Worm (Caenorhabditis elegans) whole organism, L3 larva: ENCODE results near the gene fce-2.

ENCODE experiments used
- aly-2 ChIP-seq: fragments of 150-350 bp; optimal IDR thresholded peaks from 2 replicates; lab custom pipeline; 2014; ENCODE audit warnings: missing biosample characterization, missing genetic modification characterization
- lin-39 ChIP-seq: fragments of 150-350 bp; optimal IDR thresholded peaks from 2 replicates; lab custom pipeline; 2018; ENCODE audit warnings: missing biosample characterization, missing genetic modification reagents, missing genetic modification characterization
- nfya-1 ChIP-seq: sonication (generic microtip); optimal IDR thresholded peaks from 2 replicates; lab custom pipeline; 2017; ENCODE audit warnings: missing genetic modification characterization, mild to moderate bottlenecking, missing compliant biosample characterization, antibody characterized with exemption, moderate library complexity; ENCODE audit not compliant: insufficient read depth
- nhr-25 ChIP-seq: sonication (generic microtip); optimal IDR thresholded peaks from 2 replicates; lab custom pipeline; 2017; ENCODE audit warnings: missing biosample characterization, missing genetic modification characterization
- nhr-77 ChIP-seq: fragments of 150-350 bp; optimal IDR thresholded peaks from 2 replicates; lab custom pipeline; 2014; ENCODE audit warnings: missing biosample characterization, missing genetic modification characterization
- skn-1 ChIP-seq: fragments of 150-350 bp; optimal IDR thresholded peaks from 2 replicates; lab custom pipeline; 2014; ENCODE audit warnings: missing biosample characterization, missing genetic modification characterization
- unc-39 ChIP-seq: sonication (generic microtip); optimal IDR thresholded peaks from 4 replicates; lab custom pipeline; 2017; ENCODE audit warnings: missing biosample characterization, missing genetic modification characterization

ce11 chrV:20464778-20465177, 39.7 kb downstream of the fce-2 start:
- TF ChIP-seq nfya-1 (tag; lab: Kevin White, UChicago) (no peak), skn-1 (tag; lab: Kevin White, UChicago) (no peak), lin-39 (no peak), unc-39 (tag; lab: Kevin White, UChicago) (no peak), nhr-77 (tag; lab: Kevin White, UChicago) (no peak), aly-2 (tag; lab: Kevin White, UChicago) (no peak), nhr-25 (tag; lab: Kevin White, UChicago) (no peak)
